Worm (Caenorhabditis elegans) whole organism, L4 larva: Measurements from ENCODE around the gene F54F2.6.

Experiments used
- ceh-82 ChIP-seq: sonication (generic microtip); optimal IDR thresholded peaks from 2 replicates; lab custom pipeline; 2017; ENCODE audit warnings: missing biosample characterization, missing genetic modification characterization
- jun-1 ChIP-seq: fragments of 150-350 bp; optimal IDR thresholded peaks from 2 replicates; lab custom pipeline; 2014; ENCODE audit warnings: missing biosample characterization, missing genetic modification reagents, missing genetic modification characterization
- lsy-2 ChIP-seq, 2 experiments: fragments of 150-350 bp in 1 of 2; sonication (generic microtip) in 1 of 2; optimal IDR thresholded peaks; 2 replicates each; lab custom pipeline; 2014 to 2017; ENCODE audit warnings: missing biosample characterization in 2 of 2, missing genetic modification characterization in 2 of 2
- madf-5 ChIP-seq, 2 experiments: fragments of 200-800 bp; sonication (Bioruptor generic); IDR thresholded peaks; 2 replicates each; pipeline ENCODE4 v1.3.6; 2022; ENCODE audit warnings: missing compliant biosample characterization in 2 of 2, missing genetic modification characterization in 2 of 2
- pqm-1 ChIP-seq: sonication (generic microtip); optimal IDR thresholded peaks from 2 replicates; lab custom pipeline; 2017; ENCODE audit warnings: missing biosample characterization, missing genetic modification characterization
- skn-1 ChIP-seq: fragments of 150-350 bp; optimal IDR thresholded peaks from 2 replicates; lab custom pipeline; 2014; ENCODE audit warnings: missing biosample characterization, missing genetic modification characterization
- unc-62 ChIP-seq, 3 experiments: fragments of 150-350 bp in 1 of 3; sonication (generic microtip); optimal IDR thresholded peaks in 2 of 3; peaks in 1 of 3; 1 replicate in 1 of 3; 2 replicates in 2 of 3; lab custom pipeline; 2014 to 2017; ENCODE audit warnings: missing biosample characterization in 3 of 3, missing genetic modification characterization in 3 of 3, missing genetic modification reagents in 3 of 3, missing genotype in 1 of 3
- ztf-7 ChIP-seq: fragments of 150-350 bp; optimal IDR thresholded peaks from 2 replicates; lab custom pipeline; 2014; ENCODE audit warnings: missing biosample characterization, missing genetic modification characterization

- TF ChIP-seq unc-62 (GFP tag; optimal IDR thresholded peaks at IDR 0.05 in 1 of 2; lab: Kevin White, UChicago) (no peak), unc-62 (tag; optimal IDR thresholded peaks at IDR 0.05; lab: Kevin White, UChicago) (no peak), ceh-82 (tag; lab: Kevin White, UChicago) (no peak), pqm-1 (tag; lab: Kevin White, UChicago) (no peak), ztf-7 (tag; lab: Kevin White, UChicago) (no peak), skn-1 (tag; lab: Kevin White, UChicago) (no peak), jun-1 (tag; lab: Kevin White, UChicago) (no peak), lsy-2 (tag; optimal IDR thresholded peaks at IDR 0.05; lab: Kevin White, UChicago) (no peak), madf-5 (GFP tag; IDR thresholded peaks at IDR 0.05; lab: Robert Waterston, UW) (no peak)
Measured at ce11 chrIII:8765030-8765429, 35.5 kb downstream of the F54F2.6 start.
